Worm (Caenorhabditis elegans): ENCODE results near the gene col-160.

ce11 chrV:13154225-13154624, 47.8 kb downstream of the col-160 start:
- TF ChIP-seq elt-3 (tag; optimal IDR thresholded peaks at IDR 0.05), result no peak
- no peak for TF ChIP-seq unc-62 (GFP tag; optimal IDR thresholded peaks at IDR 0.05)
- no peak for TF ChIP-seq ztf-11 (tag; optimal IDR thresholded peaks at IDR 0.05)
- no peak for TF ChIP-seq snpc-4 (tag; optimal IDR thresholded peaks at IDR 0.05)
- TF ChIP-seq nhr-77 (tag; optimal IDR thresholded peaks at IDR 0.05), result no peak
- TF ChIP-seq zag-1 (tag; optimal IDR thresholded peaks at IDR 0.05), result no peak
- TF ChIP-seq nhr-23 (tag; optimal IDR thresholded peaks at IDR 0.05), result no peak
